Worm (Caenorhabditis elegans): ENCODE data around the gene vha-15.
A peak's percentile ranks its signal among the peaks of the same experiment; 100 is the strongest.

vha-15 gene

DNA sequence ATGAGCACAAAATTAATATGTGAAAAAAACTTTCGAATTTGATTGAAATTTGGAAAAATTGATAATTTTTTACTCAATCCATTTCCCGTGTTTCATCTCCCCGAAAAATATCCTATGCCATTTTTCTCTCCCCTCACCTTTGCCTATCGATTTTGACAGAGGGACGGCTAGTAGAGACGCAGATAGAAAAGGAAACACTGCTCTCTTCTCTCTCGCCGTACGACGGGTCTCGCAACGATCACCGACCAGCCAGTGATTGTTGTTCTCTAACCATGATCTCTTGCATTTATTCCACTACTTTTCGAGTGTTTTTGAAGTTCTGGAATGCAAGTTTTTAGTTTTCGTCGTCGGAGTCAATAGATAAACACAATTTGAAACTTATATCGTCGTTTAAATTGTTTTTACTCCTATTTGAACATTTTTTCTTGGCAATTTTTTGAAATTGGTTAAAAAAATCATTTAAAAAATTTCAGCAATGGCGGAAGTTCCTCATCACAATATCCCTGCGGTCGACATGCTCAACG, at the start of gene vha-15:
vha-15 (plus strand) TSS at position 474 of the 524 bp plus-strand sequence.
- TF ChIP-seq B0310.2 (tag; optimal IDR thresholded peaks at IDR 0.05) (no peak), F13C5.2 (tag; optimal IDR thresholded peaks at IDR 0.05) (peak; percentile 51)

DNA sequence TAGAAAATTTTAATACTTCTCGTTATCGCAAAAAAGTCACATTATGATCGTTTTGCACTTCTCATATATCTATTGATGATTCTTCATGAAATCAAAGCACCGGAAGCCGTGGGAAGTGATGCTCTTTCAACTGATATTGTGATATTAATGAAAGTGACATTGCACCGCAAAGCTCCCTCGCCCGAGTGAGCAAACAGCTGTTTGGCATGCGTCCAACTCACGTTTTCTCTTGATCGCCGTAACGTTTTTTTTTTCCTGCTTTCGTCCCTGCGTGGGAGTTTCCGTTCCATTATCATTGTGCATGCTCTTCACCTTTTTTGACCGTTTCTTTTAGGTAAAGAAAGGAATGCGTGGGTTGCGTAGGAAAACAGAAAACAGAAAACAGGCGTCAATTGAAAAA, 48.8 kb upstream of the vha-15 start:
- no peak for TF ChIP-seq B0310.2 (tag; optimal IDR thresholded peaks at IDR 0.05)
- no peak for TF ChIP-seq sea-1 (GFP tag; conservative IDR thresholded peaks at IDR 0.05)
- no peak for TF ChIP-seq pes-1 (GFP tag; IDR thresholded peaks at IDR 0.05)
- TF ChIP-seq ceh-36 (tag; optimal IDR thresholded peaks at IDR 0.05), result no peak
- TF ChIP-seq ets-7 (tag; optimal IDR thresholded peaks at IDR 0.05), result no peak
- TF ChIP-seq scrt-1 (GFP tag; IDR thresholded peaks at IDR 0.05), result no peak
- no peak for TF ChIP-seq ama-1 (optimal IDR thresholded peaks at IDR 0.05)
- TF ChIP-seq hmbx-1 (tag; optimal IDR thresholded peaks at IDR 0.05), result no peak

DNA sequence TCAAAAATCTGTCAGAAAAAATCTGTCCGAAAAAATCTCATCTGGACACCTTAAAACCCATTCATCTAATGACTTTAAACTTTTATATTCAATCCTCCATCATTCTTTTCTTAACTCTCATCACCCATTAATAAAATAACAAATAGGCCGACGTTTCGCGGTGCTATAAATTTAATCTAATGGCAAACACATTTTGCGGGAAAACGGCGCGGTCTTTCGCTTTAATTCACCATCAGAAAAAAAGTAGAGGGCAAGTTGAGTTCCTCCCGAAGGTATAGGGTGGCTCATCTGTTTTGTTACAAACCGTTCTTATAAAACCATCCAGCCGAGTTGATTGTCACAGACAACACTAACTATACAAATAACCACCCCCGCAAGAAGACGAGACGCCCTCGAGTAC, 47.0 kb upstream of the vha-15 start:
- no peak for TF ChIP-seq hmg-4 (GFP tag; optimal IDR thresholded peaks at IDR 0.05)
- no peak for TF ChIP-seq hnd-1 (tag; optimal IDR thresholded peaks at IDR 0.05)
- no peak for TF ChIP-seq hmbx-1 (tag; optimal IDR thresholded peaks at IDR 0.05)
- no peak for TF ChIP-seq tbx-11 (GFP tag; IDR thresholded peaks at IDR 0.05)
- TF ChIP-seq B0310.2 (tag; optimal IDR thresholded peaks at IDR 0.05), result no peak
- no peak for TF ChIP-seq tra-4 (tag; optimal IDR thresholded peaks at IDR 0.05)
- no peak for TF ChIP-seq aly-1 (tag; optimal IDR thresholded peaks at IDR 0.05)
- no peak for TF ChIP-seq ama-1 (optimal IDR thresholded peaks at IDR 0.05)
- no peak for TF ChIP-seq ceh-36 (tag; optimal IDR thresholded peaks at IDR 0.05)
- no peak for TF ChIP-seq sea-1 (GFP tag; conservative IDR thresholded peaks at IDR 0.05)
- no peak for TF ChIP-seq flt-1 (GFP tag; IDR thresholded peaks at IDR 0.05)
- TF ChIP-seq tbx-37 (GFP tag; conservative IDR thresholded peaks at IDR 0.05), result no peak
- no peak for TF ChIP-seq scrt-1 (GFP tag; IDR thresholded peaks at IDR 0.05)
- no peak for TF ChIP-seq ets-7 (tag; optimal IDR thresholded peaks at IDR 0.05)
- TF ChIP-seq pes-1 (GFP tag; IDR thresholded peaks at IDR 0.05), result no peak
- TF ChIP-seq F13C5.2 (tag; optimal IDR thresholded peaks at IDR 0.05), result no peak
- TF ChIP-seq ceh-13 (GFP tag; optimal IDR thresholded peaks at IDR 0.05), result no peak

DNA sequence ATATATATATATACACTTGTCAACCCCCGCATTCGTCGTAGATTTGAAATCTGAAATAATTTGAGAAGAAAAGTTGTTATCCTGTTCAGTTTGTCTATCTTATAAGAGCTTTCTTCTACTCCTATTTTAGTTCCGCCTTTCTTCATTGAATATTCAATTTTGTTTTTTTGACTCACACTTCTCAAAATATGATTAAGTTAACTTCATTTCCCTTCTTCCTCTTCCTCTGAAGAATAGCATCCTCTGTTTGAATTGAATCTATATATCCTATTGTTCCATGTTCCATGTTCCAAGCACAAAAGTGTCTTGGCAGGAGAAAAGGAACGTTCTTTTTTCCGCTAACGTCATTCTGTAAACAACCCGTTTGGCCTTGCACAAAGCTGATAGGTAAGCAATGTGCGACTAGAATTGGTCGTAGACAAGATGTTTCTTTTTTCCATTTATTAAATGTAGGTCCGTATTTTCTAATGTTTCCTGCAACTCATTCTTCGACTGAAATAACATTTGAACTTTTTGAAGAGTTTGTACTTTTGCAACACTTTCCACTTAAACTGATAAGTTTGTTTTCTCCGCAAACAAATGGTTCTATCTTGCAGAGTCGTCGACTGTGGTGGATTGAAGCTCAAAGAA, 45.7 kb upstream of the vha-15 start, which contains the start of gene gap-1:
gap-1 (plus strand) TSS at position 580 of the 630 bp plus-strand sequence.
- TF ChIP-seq ceh-36 (tag; optimal IDR thresholded peaks at IDR 0.05) (no peak), aly-1 (tag; optimal IDR thresholded peaks at IDR 0.05) (no peak)

DNA sequence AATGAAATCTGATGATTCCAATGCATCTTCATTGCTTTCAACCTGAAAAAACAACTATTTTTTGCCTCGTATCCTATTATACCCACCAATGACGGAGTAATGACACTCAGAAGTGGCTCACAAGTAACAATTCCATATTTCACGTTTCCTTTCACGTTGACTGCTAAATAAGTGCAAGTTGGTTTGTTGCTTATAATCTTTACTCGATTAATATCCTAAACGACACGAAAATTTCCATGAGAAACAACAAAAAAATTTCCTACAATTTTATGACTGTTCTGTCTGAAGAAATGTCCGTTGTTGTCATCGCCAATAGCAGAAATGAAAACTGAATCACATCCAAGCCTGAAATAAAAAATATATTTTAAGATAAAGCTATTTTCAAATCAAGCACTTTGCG, 40.3 kb upstream of the vha-15 start:
- TF ChIP-seq tbx-11 (GFP tag; IDR thresholded peaks at IDR 0.05) (no peak), F13C5.2 (tag; optimal IDR thresholded peaks at IDR 0.05) (no peak), B0310.2 (tag; optimal IDR thresholded peaks at IDR 0.05) (no peak), ama-1 (optimal IDR thresholded peaks at IDR 0.05) (no peak)

DNA sequence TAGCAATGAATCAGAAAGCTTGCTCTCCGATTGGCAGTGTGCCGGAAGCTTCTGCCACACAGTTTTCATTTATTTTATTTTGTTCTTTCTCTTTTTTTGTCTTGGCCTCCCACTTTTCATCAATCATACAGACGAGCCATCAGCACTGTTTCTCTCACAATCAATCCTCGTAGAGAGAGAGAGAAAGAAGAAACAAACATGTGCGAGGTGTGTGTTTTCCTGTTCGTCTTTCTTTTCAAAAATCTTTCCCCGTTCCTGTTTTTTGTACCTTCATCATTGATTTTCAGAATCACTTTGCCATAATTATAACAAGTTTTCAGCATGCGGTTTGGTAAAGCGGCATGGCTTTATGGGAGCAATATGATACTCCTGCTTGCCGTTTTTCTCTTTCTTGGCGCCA, 38.6 kb upstream of the vha-15 start, which contains the start of gene T24C12.1:
T24C12.1 (plus strand) TSS at position 301 of the 400 bp plus-strand sequence.
- no peak for TF ChIP-seq hmbx-1 (tag; optimal IDR thresholded peaks at IDR 0.05)
- no peak for TF ChIP-seq hmg-4 (GFP tag; optimal IDR thresholded peaks at IDR 0.05)
- TF ChIP-seq hnd-1 (tag; optimal IDR thresholded peaks at IDR 0.05), result no peak
- TF ChIP-seq B0310.2 (tag; optimal IDR thresholded peaks at IDR 0.05), result no peak
- TF ChIP-seq ama-1 (optimal IDR thresholded peaks at IDR 0.05), result no peak
- no peak for TF ChIP-seq tbx-11 (GFP tag; IDR thresholded peaks at IDR 0.05)
- TF ChIP-seq sea-1 (GFP tag; conservative IDR thresholded peaks at IDR 0.05), result no peak
- TF ChIP-seq scrt-1 (GFP tag; IDR thresholded peaks at IDR 0.05), result no peak
- no peak for TF ChIP-seq tbx-37 (GFP tag; conservative IDR thresholded peaks at IDR 0.05)
- no peak for TF ChIP-seq flt-1 (GFP tag; IDR thresholded peaks at IDR 0.05)
- no peak for TF ChIP-seq ceh-13 (GFP tag; optimal IDR thresholded peaks at IDR 0.05)
- no peak for TF ChIP-seq tra-4 (tag; optimal IDR thresholded peaks at IDR 0.05)
- no peak for TF ChIP-seq F13C5.2 (tag; optimal IDR thresholded peaks at IDR 0.05)
- no peak for TF ChIP-seq ets-7 (tag; optimal IDR thresholded peaks at IDR 0.05)
- TF ChIP-seq pes-1 (GFP tag; IDR thresholded peaks at IDR 0.05), result no peak
- no peak for TF ChIP-seq aly-1 (tag; optimal IDR thresholded peaks at IDR 0.05)
- TF ChIP-seq ceh-36 (tag; optimal IDR thresholded peaks at IDR 0.05), result no peak

DNA sequence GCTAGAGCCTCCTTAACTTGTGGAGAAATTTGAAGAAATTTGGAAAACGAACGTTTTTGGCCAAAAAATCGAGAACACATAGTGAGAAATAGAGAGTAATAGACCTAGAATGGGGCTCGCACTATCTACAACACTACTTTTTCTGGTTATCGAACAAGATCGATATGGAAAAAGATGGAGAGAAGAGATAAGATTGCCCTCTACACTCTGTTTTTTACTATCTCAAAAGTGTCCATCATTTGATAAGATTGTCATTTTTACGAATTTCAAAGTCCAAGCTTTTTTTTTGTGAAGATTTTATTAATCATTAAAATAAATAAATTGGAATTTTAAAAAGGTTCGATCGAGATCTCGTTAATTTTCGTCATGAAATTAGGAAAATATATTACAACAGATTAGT, 34.0 kb upstream of the vha-15 start, which contains the start of gene T24C12.3:
T24C12.3 (minus strand) TSS at position 134 of the 400 bp plus-strand sequence.
- TF ChIP-seq tbx-37 (GFP tag; conservative IDR thresholded peaks at IDR 0.05) (no peak), F13C5.2 (tag; optimal IDR thresholded peaks at IDR 0.05) (no peak), ama-1 (optimal IDR thresholded peaks at IDR 0.05) (no peak), hmg-4 (GFP tag; optimal IDR thresholded peaks at IDR 0.05) (no peak), sea-1 (GFP tag; conservative IDR thresholded peaks at IDR 0.05) (no peak), ceh-13 (GFP tag; optimal IDR thresholded peaks at IDR 0.05) (no peak), ets-7 (tag; optimal IDR thresholded peaks at IDR 0.05) (no peak), ceh-36 (tag; optimal IDR thresholded peaks at IDR 0.05) (no peak), pes-1 (GFP tag; IDR thresholded peaks at IDR 0.05) (no peak), B0310.2 (tag; optimal IDR thresholded peaks at IDR 0.05) (no peak), hmbx-1 (tag; optimal IDR thresholded peaks at IDR 0.05) (no peak), tra-4 (tag; optimal IDR thresholded peaks at IDR 0.05) (no peak)

DNA sequence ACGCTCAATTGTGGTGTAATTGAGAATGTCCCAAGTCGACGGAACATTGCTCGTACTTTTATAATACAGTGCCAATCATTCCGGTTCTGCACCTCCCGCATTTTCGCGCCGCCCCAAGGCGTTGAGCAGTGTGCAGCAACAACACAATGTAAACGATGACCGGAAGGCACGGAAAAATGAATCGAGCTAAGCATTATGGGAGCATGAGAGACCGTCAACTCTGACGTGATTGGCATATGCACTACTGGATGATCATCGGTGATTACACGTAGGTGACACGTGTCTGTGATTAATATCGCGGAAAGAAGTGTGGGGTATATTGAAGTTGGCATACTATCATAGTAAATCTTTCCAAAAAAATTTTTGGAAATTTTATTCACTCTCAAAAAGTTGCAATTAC, 32.7 kb upstream of the vha-15 start, which contains the start of gene T24C12.4:
T24C12.4 (minus strand) TSS at position 101 of the 400 bp plus-strand sequence.
- TF ChIP-seq B0310.2 (tag; optimal IDR thresholded peaks at IDR 0.05) (no peak), tbx-37 (GFP tag; conservative IDR thresholded peaks at IDR 0.05) (no peak), hnd-1 (tag; optimal IDR thresholded peaks at IDR 0.05) (no peak), tbx-11 (GFP tag; IDR thresholded peaks at IDR 0.05) (no peak), scrt-1 (GFP tag; IDR thresholded peaks at IDR 0.05) (no peak), flt-1 (GFP tag; IDR thresholded peaks at IDR 0.05) (no peak)

All from whole organism, early embryonic.